Worm (Caenorhabditis elegans): ENCODE measurements around the gene F58E6.13.

Gene F58E6.13

ce11 chrV:9706592-9706991 lies 38.4 kb upstream of the F58E6.13 start:
- TF ChIP-seq ceh-27 (GFP tag; optimal IDR thresholded peaks at IDR 0.05) (no peak), chd-7 (tag; optimal IDR thresholded peaks at IDR 0.05) (no peak), tbx-9 (tag; optimal IDR thresholded peaks at IDR 0.05; ENCODE audit: borderline replicate concordance) (no peak), efl-1 (GFP tag; optimal IDR thresholded peaks at IDR 0.05) (no peak), lin-35 (GFP tag; optimal IDR thresholded peaks at IDR 0.05) (no peak), rec-8 (tag; optimal IDR thresholded peaks at IDR 0.05) (no peak), zfh-2 (GFP tag; conservative IDR thresholded peaks at IDR 0.05) (no peak), B0019.2 (GFP tag; conservative IDR thresholded peaks at IDR 0.05) (no peak), ceh-40 (GFP tag; IDR thresholded peaks at IDR 0.05) (no peak), D2030.7 (GFP tag; IDR thresholded peaks at IDR 0.05) (no peak), Y53F4B.3 (GFP tag; IDR thresholded peaks at IDR 0.05) (no peak), B0035.1 (tag; optimal IDR thresholded peaks at IDR 0.05) (no peak), ceh-100 (GFP tag; IDR thresholded peaks at IDR 0.05) (no peak)

DNA sequence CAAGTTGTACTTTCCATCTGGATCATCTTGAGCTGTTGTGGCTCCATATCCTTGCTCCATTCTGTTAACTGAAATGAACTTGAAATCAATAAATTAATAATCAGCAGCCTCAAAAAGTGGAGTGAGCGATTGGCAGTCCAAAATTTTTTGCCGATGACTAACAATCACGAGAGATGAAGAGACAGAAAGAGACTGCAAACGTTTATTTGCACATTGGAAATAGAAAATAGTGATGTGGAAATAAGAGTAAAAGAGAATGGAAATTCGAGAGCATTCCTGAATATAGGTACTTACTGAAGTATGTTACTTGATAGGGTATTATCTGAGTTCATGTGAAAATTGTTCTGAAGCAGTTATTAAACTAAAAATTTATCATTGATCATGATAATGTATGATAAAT lies 35.3 kb upstream of the F58E6.13 start, which contains the start of gene tag-120:
Gene tag-120, minus strand, starts transcription at position 68 of the 400 bp plus-strand sequence.
- TF ChIP-seq nhr-80 (tag; optimal IDR thresholded peaks at IDR 0.05) = peak; percentile 49
- TF ChIP-seq B0261.1 (tag; optimal IDR thresholded peaks at IDR 0.05) = no peak

ce11 chrV:9711174-9711573 lies 33.9 kb upstream of the F58E6.13 start:
- TF ChIP-seq cebp-1 (GFP tag; IDR thresholded peaks at IDR 0.05) (peak; percentile 83), cebp-1 (tag; optimal IDR thresholded peaks at IDR 0.05) (no peak), K12H6.12 (tag; optimal IDR thresholded peaks at IDR 0.05) (no peak), nhr-80 (tag; optimal IDR thresholded peaks at IDR 0.05) (peak; percentile 45)

ce11 chrV:9712418-9713173 lies 32.4 kb upstream of the F58E6.13 start:
- TF ChIP-seq pha-4 (tag; optimal IDR thresholded peaks at IDR 0.05) (no peak), F57C9.4 (tag; optimal IDR thresholded peaks at IDR 0.05) (no peak), F57A8.1 (GFP tag; optimal IDR thresholded peaks at IDR 0.05) (no peak), nfya-2 (GFP tag; IDR thresholded peaks at IDR 0.05) (no peak), hlh-26 (GFP tag; conservative IDR thresholded peaks at IDR 0.05) (no peak), sea-2 (GFP tag; IDR thresholded peaks at IDR 0.05) (no peak), ceh-27 (GFP tag; optimal IDR thresholded peaks at IDR 0.05) (no peak), attf-5 (GFP tag; optimal IDR thresholded peaks at IDR 0.05) (no peak), B0035.1 (tag; optimal IDR thresholded peaks at IDR 0.05) (no peak), attf-6 (GFP tag; IDR thresholded peaks at IDR 0.05) (no peak), zfh-2 (GFP tag; conservative IDR thresholded peaks at IDR 0.05) (no peak)

ce11 chrV:9713532-9713931 lies 31.5 kb upstream of the F58E6.13 start, which contains the start of gene F40F9.10:
Gene F40F9.10 (minus strand): TSS chrV:9713632.
- TF ChIP-seq egl-44 (GFP tag; IDR thresholded peaks at IDR 0.05) = no peak
- no peak for TF ChIP-seq xnd-1 (tag; optimal IDR thresholded peaks at IDR 0.05)
- no peak for TF ChIP-seq tlf-1 (GFP tag; optimal IDR thresholded peaks at IDR 0.05)
- no peak for TF ChIP-seq chd-7 (tag; optimal IDR thresholded peaks at IDR 0.05)
- no peak for TF ChIP-seq nhr-90 (tag; optimal IDR thresholded peaks at IDR 0.05)
- no peak for TF ChIP-seq aptf-3 (GFP tag; IDR thresholded peaks at IDR 0.05)
- TF ChIP-seq ceh-79 (tag; optimal IDR thresholded peaks at IDR 0.05) = no peak
- no peak for TF ChIP-seq F55B11.4 (tag; optimal IDR thresholded peaks at IDR 0.05; ENCODE audit: borderline replicate concordance, insufficient read depth)
- no peak for TF ChIP-seq repo-1 (tag; optimal IDR thresholded peaks at IDR 0.05)
- TF ChIP-seq madf-6 (GFP tag; IDR thresholded peaks at IDR 0.05) = no peak
- no peak for TF ChIP-seq B0019.2 (GFP tag; conservative IDR thresholded peaks at IDR 0.05)
- TF ChIP-seq athp-1 (tag; optimal IDR thresholded peaks at IDR 0.05) = no peak

Measured in whole organism, young adult.